Worm (Caenorhabditis elegans) whole organism, L4 larva: ENCODE data around the gene Y57E12B.4.

Experiments used
- F37D6.2 ChIP-seq: sonication (generic microtip); optimal IDR thresholded peaks from 2 replicates; lab custom pipeline; 2016; ENCODE audit warnings: mild to moderate bottlenecking, missing genetic modification characterization, missing compliant biosample characterization
- F49E8.2 ChIP-seq: sonication (generic microtip); optimal IDR thresholded peaks from 2 replicates; lab custom pipeline; 2016; ENCODE audit warnings: missing compliant biosample characterization, mild to moderate bottlenecking, missing genetic modification characterization, borderline replicate concordance
- R02D3.7 ChIP-seq: fragments of 150-350 bp; sonication (generic microtip); optimal IDR thresholded peaks from 3 replicates; lab custom pipeline; 2014; ENCODE audit warnings: missing biosample characterization, missing genetic modification characterization
- T20F7.1 ChIP-seq: fragments of 200-800 bp; sonication (Bioruptor generic); optimal IDR thresholded peaks from 2 replicates; lab custom pipeline; 2018; ENCODE audit warnings: mild to moderate bottlenecking, missing genetic modification characterization, missing compliant biosample characterization
- Y75B8A.6 ChIP-seq: fragments of 200-800 bp; sonication (Bioruptor generic); IDR thresholded peaks from 2 replicates; pipeline ENCODE4 v1.3.6; 2022; ENCODE audit warnings: missing genetic modification reagents, missing genetic modification characterization, missing compliant biosample characterization
- aha-1 ChIP-seq: fragments of 150-350 bp; peaks from one replicate; lab custom pipeline; 2014; ENCODE audit warnings: missing biosample characterization, missing genetic modification characterization
- attf-4 ChIP-seq: sonication (generic microtip); optimal IDR thresholded peaks from 3 replicates; lab custom pipeline; 2017; ENCODE audit warnings: missing biosample characterization, missing genetic modification characterization
- ceh-32 ChIP-seq: sonication (generic microtip); optimal IDR thresholded peaks from 2 replicates; lab custom pipeline; 2016; ENCODE audit warnings: mild to moderate bottlenecking, missing genetic modification characterization, missing compliant biosample characterization; ENCODE audit not compliant: poor library complexity
- ceh-62 ChIP-seq: sonication (generic microtip); optimal IDR thresholded peaks from 2 replicates; lab custom pipeline; 2017; ENCODE audit warnings: missing biosample characterization, missing genetic modification characterization
- ceh-82 ChIP-seq: sonication (generic microtip); optimal IDR thresholded peaks from 2 replicates; lab custom pipeline; 2017; ENCODE audit warnings: missing biosample characterization, missing genetic modification characterization
- cey-2 ChIP-seq: sonication (generic microtip); optimal IDR thresholded peaks from 3 replicates; lab custom pipeline; 2017; ENCODE audit warnings: missing genetic modification characterization, mild to moderate bottlenecking, missing compliant biosample characterization, antibody characterized with exemption, borderline replicate concordance; ENCODE audit not compliant: insufficient read depth
- daf-12 ChIP-seq: fragments of 150-350 bp; optimal IDR thresholded peaks from 2 replicates; lab custom pipeline; 2014; ENCODE audit warnings: missing biosample characterization, missing genetic modification reagents, missing genetic modification characterization
- daf-16 ChIP-seq, 3 experiments: sonication (generic microtip); optimal IDR thresholded peaks; 2 replicates each; lab custom pipeline; 2016 to 2017; ENCODE audit warnings: missing genetic modification characterization in 3 of 3, missing genetic modification reagents in 3 of 3, mild to moderate bottlenecking in 2 of 3, missing compliant biosample characterization in 2 of 3, missing biosample characterization in 1 of 3, moderate library complexity in 1 of 3
- dmd-6 ChIP-seq: fragments of 200-800 bp; sonication (Bioruptor generic); IDR thresholded peaks from 2 replicates; pipeline ENCODE4 v1.3.6; 2022; ENCODE audit warnings: missing genetic modification reagents, missing genetic modification characterization, missing compliant biosample characterization
- dpl-1 ChIP-seq: fragments of 150-350 bp; optimal IDR thresholded peaks from 2 replicates; lab custom pipeline; 2014; ENCODE audit warnings: missing biosample characterization, missing genetic modification reagents, missing genetic modification characterization
- dve-1 ChIP-seq: sonication (generic microtip); optimal IDR thresholded peaks from 2 replicates; lab custom pipeline; 2017; ENCODE audit warnings: antibody characterized with exemption, mild to moderate bottlenecking, missing genetic modification characterization, missing compliant biosample characterization; ENCODE audit not compliant: insufficient read depth
- gei-8 ChIP-seq: fragments of 200-800 bp; sonication (Bioruptor generic); optimal IDR thresholded peaks from 2 replicates; lab custom pipeline; 2018; ENCODE audit warnings: mild to moderate bottlenecking, missing genetic modification characterization, missing compliant biosample characterization
- hif-1 ChIP-seq, 2 experiments: sonication (generic microtip); optimal IDR thresholded peaks; 2 replicates each; lab custom pipeline; 2016 to 2017; ENCODE audit warnings: missing compliant biosample characterization in 2 of 2, missing genetic modification characterization in 2 of 2, missing genetic modification reagents in 2 of 2, missing genotype in 2 of 2, mild to moderate bottlenecking in 1 of 2
- hlh-11 ChIP-seq: fragments of 200-800 bp; sonication (Bioruptor generic); optimal IDR thresholded peaks from 2 replicates; lab custom pipeline; 2018; ENCODE audit warnings: mild to moderate bottlenecking, missing genetic modification characterization, missing compliant biosample characterization
- hlh-30 ChIP-seq: sonication (generic microtip); optimal IDR thresholded peaks from 2 replicates; lab custom pipeline; 2017; ENCODE audit warnings: antibody characterized with exemption, mild to moderate bottlenecking, missing genetic modification characterization, missing compliant biosample characterization; ENCODE audit not compliant: insufficient read depth
- jun-1 ChIP-seq: fragments of 150-350 bp; optimal IDR thresholded peaks from 2 replicates; lab custom pipeline; 2014; ENCODE audit warnings: missing biosample characterization, missing genetic modification reagents, missing genetic modification characterization
- lim-7 ChIP-seq: fragments of 200-800 bp; sonication (Bioruptor generic); IDR thresholded peaks from 2 replicates; pipeline ENCODE4 v1.3.6; 2022; ENCODE audit warnings: missing genetic modification characterization, missing compliant biosample characterization
- lsy-2 ChIP-seq, 2 experiments: fragments of 150-350 bp in 1 of 2; sonication (generic microtip) in 1 of 2; optimal IDR thresholded peaks; 2 replicates each; lab custom pipeline; 2014 to 2017; ENCODE audit warnings: missing biosample characterization in 2 of 2, missing genetic modification characterization in 2 of 2
- mdl-1 ChIP-seq, 2 experiments: fragments of 150-350 bp in 1 of 2; sonication (generic microtip) in 1 of 2; optimal IDR thresholded peaks; 2 replicates each; lab custom pipeline; 2014 to 2017; ENCODE audit warnings: missing biosample characterization in 2 of 2, missing genetic modification characterization in 2 of 2
- mep-1 ChIP-seq: fragments of 150-350 bp; sonication (generic microtip); optimal IDR thresholded peaks from 3 replicates; lab custom pipeline; 2014; ENCODE audit warnings: missing biosample characterization, missing genetic modification characterization
- mes-2 ChIP-seq: sonication (generic microtip); optimal IDR thresholded peaks from 2 replicates; lab custom pipeline; 2016; ENCODE audit warnings: missing genotype, mild to moderate bottlenecking, missing genetic modification characterization, missing compliant biosample characterization; ENCODE audit not compliant: poor library complexity, severe bottlenecking
- mxl-3 ChIP-seq: fragments of 200-800 bp; sonication (Bioruptor generic); optimal IDR thresholded peaks from 2 replicates; lab custom pipeline; 2018; ENCODE audit warnings: mild to moderate bottlenecking, missing genetic modification characterization, missing compliant biosample characterization
- nhr-10 ChIP-seq: fragments of 150-350 bp; optimal IDR thresholded peaks from 2 replicates; lab custom pipeline; 2014; ENCODE audit warnings: missing biosample characterization, missing genetic modification characterization
- nhr-102 ChIP-seq: sonication (generic microtip); optimal IDR thresholded peaks from 2 replicates; lab custom pipeline; 2016; ENCODE audit warnings: mild to moderate bottlenecking, missing genetic modification characterization, moderate library complexity, missing compliant biosample characterization
- nhr-28 ChIP-seq: fragments of 150-350 bp; optimal IDR thresholded peaks from 2 replicates; lab custom pipeline; 2014; ENCODE audit warnings: missing biosample characterization, missing genetic modification characterization
- nhr-42 ChIP-seq: fragments of 200-800 bp; sonication (Bioruptor generic); IDR thresholded peaks from 2 replicates; pipeline ENCODE4 v1.3.6; 2022; ENCODE audit warnings: missing genetic modification characterization, missing compliant biosample characterization
- nhr-48 ChIP-seq: sonication (generic microtip); optimal IDR thresholded peaks from 2 replicates; lab custom pipeline; 2016; ENCODE audit warnings: mild to moderate bottlenecking, missing genetic modification characterization, missing compliant biosample characterization
- nhr-6 ChIP-seq: fragments of 150-350 bp; optimal IDR thresholded peaks from 2 replicates; lab custom pipeline; 2014; ENCODE audit warnings: missing biosample characterization, missing genetic modification characterization
- pha-4 ChIP-seq, 2 experiments: fragments of 150-350 bp in 1 of 2; fragments of 200-800 bp in 1 of 2; sonication (Bioruptor generic) in 1 of 2; IDR thresholded peaks in 1 of 2; optimal IDR thresholded peaks in 1 of 2; 2 replicates each; pipeline versions ENCODE4 v1.3.6 to Lab custom; 2014 to 2022; ENCODE audit warnings: missing genetic modification characterization in 2 of 2, missing genetic modification reagents in 2 of 2, missing biosample characterization in 1 of 2, missing compliant biosample characterization in 1 of 2
- pqm-1 ChIP-seq: sonication (generic microtip); optimal IDR thresholded peaks from 2 replicates; lab custom pipeline; 2017; ENCODE audit warnings: missing biosample characterization, missing genetic modification characterization
- rbr-2 ChIP-seq: sonication (generic microtip); optimal IDR thresholded peaks from 2 replicates; lab custom pipeline; 2016; ENCODE audit warnings: missing genotype, missing genetic modification characterization, missing compliant biosample characterization
- sdz-12 ChIP-seq: fragments of 200-800 bp; sonication (Bioruptor generic); optimal IDR thresholded peaks from 2 replicates; lab custom pipeline; 2018; ENCODE audit warnings: mild to moderate bottlenecking, missing genetic modification characterization, missing compliant biosample characterization
- set-16 ChIP-seq: fragments of 200-800 bp; sonication (Bioruptor generic); IDR thresholded peaks from 2 replicates; pipeline ENCODE4 v1.3.6; 2022; ENCODE audit warnings: missing genetic modification reagents, missing genetic modification characterization, missing compliant biosample characterization
- spr-1 ChIP-seq: sonication (generic microtip); optimal IDR thresholded peaks from 2 replicates; lab custom pipeline; 2016; ENCODE audit warnings: mild to moderate bottlenecking, missing genetic modification characterization, missing compliant biosample characterization
- unc-39 ChIP-seq: sonication (generic microtip); optimal IDR thresholded peaks from 2 replicates; lab custom pipeline; 2017; ENCODE audit warnings: missing biosample characterization, missing genetic modification characterization
- ztf-11 ChIP-seq: fragments of 150-350 bp; optimal IDR thresholded peaks from 2 replicates; lab custom pipeline; 2014; ENCODE audit warnings: missing biosample characterization, missing genetic modification characterization
- ztf-7 ChIP-seq: fragments of 150-350 bp; optimal IDR thresholded peaks from 2 replicates; lab custom pipeline; 2014; ENCODE audit warnings: missing biosample characterization, missing genetic modification characterization

Gene Y57E12B.4

ce11 chrV:6947442-6947841 lies at the start of gene Y57E12B.4:
Y57E12B.4 (minus strand) TSS chrV:6947542.
- no peak for TF ChIP-seq R02D3.7 (tag; lab: Kevin White, UChicago)

DNA sequence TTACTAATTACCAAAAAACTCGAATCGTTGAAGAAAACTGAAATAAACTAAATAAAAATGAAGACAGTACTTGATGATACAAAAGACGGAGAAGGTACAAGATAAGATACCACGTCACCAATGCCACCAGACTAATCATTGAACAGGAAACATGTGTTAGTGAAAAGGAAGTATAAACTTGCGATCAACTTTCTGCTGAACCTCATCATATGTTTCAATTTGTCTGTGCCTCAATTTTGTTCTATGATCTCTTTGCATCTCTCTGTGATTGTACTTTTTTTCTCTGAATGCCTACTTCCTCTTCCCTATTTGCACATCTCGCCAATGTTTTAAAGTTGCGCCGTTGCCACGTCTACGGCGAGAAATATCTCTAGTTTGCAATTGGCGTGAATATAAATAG lies 46.7 kb upstream of the Y57E12B.4 start:
- TF ChIP-seq daf-16 (GFP tag; optimal IDR thresholded peaks at IDR 0.05; lab: Kevin White, UChicago) (no peak), daf-16 (tag; optimal IDR thresholded peaks at IDR 0.05; lab: Kevin White, UChicago) (peak; percentile 27), attf-4 (tag; lab: Kevin White, UChicago) (no peak), ceh-32 (tag; lab: Kevin White, UChicago) (no peak), Y75B8A.6 (GFP tag; lab: Robert Waterston, UW) (no peak), nhr-28 (tag; lab: Kevin White, UChicago) (peak; percentile 84), nhr-102 (no peak), ceh-62 (tag; lab: Kevin White, UChicago) (no peak), nhr-10 (tag; lab: Kevin White, UChicago) (peak; percentile 80), hlh-11 (tag; lab: Kevin White, UChicago) (peak; percentile 58), ztf-11 (tag; lab: Kevin White, UChicago) (no peak), pqm-1 (tag; lab: Kevin White, UChicago) (peak; percentile 5), sdz-12 (GFP tag; lab: Kevin White, UChicago) (no peak), F37D6.2 (tag; lab: Kevin White, UChicago) (no peak), spr-1 (tag; lab: Kevin White, UChicago) (no peak), jun-1 (tag; lab: Kevin White, UChicago) (no peak), mdl-1 (tag; optimal IDR thresholded peaks at IDR 0.05; lab: Kevin White, UChicago) (peak in 1 of 2 experiments; percentile 66), nhr-48 (tag; lab: Kevin White, UChicago) (peak; percentile 73), dpl-1 (GFP tag; lab: Kevin White, UChicago) (peak; percentile 17), gei-8 (GFP tag; lab: Kevin White, UChicago) (peak; percentile 47), mep-1 (peak; percentile 14), hif-1 (tag; optimal IDR thresholded peaks at IDR 0.05; lab: Kevin White, UChicago) (peak in 1 of 2 experiments; percentile 49), aha-1 (no peak), ztf-7 (tag; lab: Kevin White, UChicago) (peak; percentile 3), dve-1 (peak; percentile 77), nhr-42 (no peak), mxl-3 (GFP tag; lab: Kevin White, UChicago) (peak; percentile 4), nhr-6 (tag; lab: Kevin White, UChicago) (peak; percentile 41), pha-4 (GFP tag; IDR thresholded peaks at IDR 0.05; lab: Robert Waterston, UW) (no peak), pha-4 (tag; optimal IDR thresholded peaks at IDR 0.05; lab: Kevin White, UChicago) (no peak), mes-2 (peak; percentile 18), hlh-30 (tag; lab: Kevin White, UChicago) (peak; percentile 88), ceh-82 (tag; lab: Kevin White, UChicago) (no peak), dmd-6 (GFP tag; lab: Robert Waterston, UW) (peak; percentile 93), cey-2 (tag; lab: Kevin White, UChicago) (peak; percentile 79), lim-7 (GFP tag; lab: Robert Waterston, UW) (no peak), rbr-2 (tag; lab: Kevin White, UChicago) (no peak), lsy-2 (tag; optimal IDR thresholded peaks at IDR 0.05; lab: Kevin White, UChicago) (peak in 1 of 2 experiments; percentile 27), set-16 (GFP tag; lab: Robert Waterston, UW) (no peak), T20F7.1 (GFP tag; lab: Kevin White, UChicago) (peak; percentile 1), unc-39 (tag; lab: Kevin White, UChicago) (no peak), daf-12 (no peak), F49E8.2 (tag; lab: Kevin White, UChicago) (no peak)
